Fruit fly (Drosophila melanogaster): Measurements from ENCODE around the gene Cks85A.

DNA sequence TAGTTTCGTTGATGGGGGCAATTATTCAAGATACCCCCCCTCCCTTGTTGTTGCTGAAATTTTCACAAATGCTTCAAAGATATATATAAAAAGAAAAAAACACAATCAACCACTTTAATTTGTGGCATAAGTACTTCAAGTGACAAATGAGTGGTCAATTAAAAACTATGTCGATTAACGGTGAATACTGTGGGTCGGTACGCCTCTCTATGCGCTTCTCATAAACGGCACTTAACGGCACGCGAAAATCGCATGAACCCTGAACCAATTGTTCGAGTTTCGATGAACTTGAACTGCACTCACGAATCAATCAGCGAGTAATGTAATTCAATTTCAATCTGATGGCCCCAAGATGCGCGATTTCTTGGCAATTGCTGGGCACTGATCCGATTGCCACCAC lies 21.9 kb upstream of the Cks85A start:
- TF ChIP-seq Hr78 (GFP tag; optimal IDR thresholded peaks at IDR 0.05) = no peak
- no peak for TF ChIP-seq pan (optimal IDR thresholded peaks at IDR 0.05)
- no peak for TF ChIP-seq OdsH (GFP tag; optimal IDR thresholded peaks at IDR 0.05)
